Worm (Caenorhabditis elegans): Measurements from ENCODE around the gene cnc-5.

ce11 chrV:1454762-1455161 lies 9.6 kb downstream of the cnc-5 start, which contains the start of gene chil-14:
- TF ChIP-seq ets-4 (GFP tag; optimal IDR thresholded peaks at IDR 0.05), result no peak
- TF ChIP-seq repo-1 (tag; optimal IDR thresholded peaks at IDR 0.05), result no peak
- TF ChIP-seq ceh-100 (GFP tag; IDR thresholded peaks at IDR 0.05), result no peak
- no peak for TF ChIP-seq bed-1 (GFP tag; IDR thresholded peaks at IDR 0.05)

Data from whole organism, young adult.